Worm (Caenorhabditis elegans): ENCODE data around the gene tbx-39.

ce11 chrIV:15294040-15294439 lies 29.7 kb upstream of the tbx-39 start, which contains the start of gene Y73F8A.10:
- TF ChIP-seq sem-4 (tag; optimal IDR thresholded peaks at IDR 0.05) (no peak), nhr-237 (tag; optimal IDR thresholded peaks at IDR 0.05) (no peak), unc-62 (GFP tag; optimal IDR thresholded peaks at IDR 0.05) (no peak), mdl-1 (tag; optimal IDR thresholded peaks at IDR 0.05) (no peak), Y55F3AM.14 (GFP tag; optimal IDR thresholded peaks at IDR 0.05) (no peak), ztf-11 (tag; optimal IDR thresholded peaks at IDR 0.05) (no peak), elt-3 (tag; optimal IDR thresholded peaks at IDR 0.05) (no peak), ama-1 (optimal IDR thresholded peaks at IDR 0.05) (no peak), nhr-12 (tag; optimal IDR thresholded peaks at IDR 0.05) (no peak), egl-27 (tag; optimal IDR thresholded peaks at IDR 0.05) (no peak)
